Worm (Caenorhabditis elegans) whole organism, young adult: ENCODE results near the gene T14A8.2.

Experiments used
- B0019.2 ChIP-seq: fragments of 200-800 bp; sonication (Bioruptor generic); conservative IDR thresholded peaks from 2 replicates; pipeline ENCODE4 v1.3.6; 2022; ENCODE audit warnings: missing genetic modification reagents, missing genetic modification characterization, missing compliant biosample characterization
- F23B12.7 ChIP-seq: sonication (generic microtip); optimal IDR thresholded peaks from 2 replicates; lab custom pipeline; 2017; ENCODE audit warnings: missing genetic modification characterization, mild to moderate bottlenecking, missing compliant biosample characterization, antibody characterized with exemption, moderate library complexity; ENCODE audit not compliant: insufficient read depth
- F39B2.1 ChIP-seq: fragments of 200-800 bp; sonication (Bioruptor generic); IDR thresholded peaks from 2 replicates; pipeline ENCODE4 v1.3.6; 2022; ENCODE audit warnings: missing genetic modification reagents, missing genetic modification characterization, missing compliant biosample characterization
- F55B11.4 ChIP-seq: sonication (generic microtip); optimal IDR thresholded peaks from 2 replicates; lab custom pipeline; 2016; ENCODE audit warnings: missing compliant biosample characterization, missing genetic modification characterization, borderline replicate concordance; ENCODE audit not compliant: insufficient read depth
- F57A8.1 ChIP-seq: fragments of 200-800 bp; sonication (Bioruptor generic); optimal IDR thresholded peaks from 2 replicates; lab custom pipeline; 2018; ENCODE audit warnings: mild to moderate bottlenecking, missing genetic modification characterization, moderate library complexity, missing compliant biosample characterization
- F57C9.4 ChIP-seq: sonication (generic microtip); optimal IDR thresholded peaks from 2 replicates; lab custom pipeline; 2017; ENCODE audit warnings: mild to moderate bottlenecking, missing genetic modification characterization, missing compliant biosample characterization
- K12H6.12 ChIP-seq: fragments of 200-800 bp; sonication (Bioruptor generic); optimal IDR thresholded peaks from 2 replicates; lab custom pipeline; 2018; ENCODE audit warnings: mild to moderate bottlenecking, missing genetic modification characterization, missing compliant biosample characterization
- T07F8.4 ChIP-seq: sonication (generic microtip); optimal IDR thresholded peaks from 2 replicates; lab custom pipeline; 2016; ENCODE audit warnings: mild to moderate bottlenecking, missing genetic modification characterization, moderate library complexity, missing compliant biosample characterization
- Y53F4B.3 ChIP-seq: fragments of 200-800 bp; sonication (Bioruptor generic); IDR thresholded peaks from 2 replicates; pipeline ENCODE4 v1.3.6; 2022; ENCODE audit warnings: missing genetic modification reagents, missing genetic modification characterization, missing compliant biosample characterization
- Y95B8A.8 ChIP-seq: fragments of 200-800 bp; sonication (Bioruptor generic); IDR thresholded peaks from 2 replicates; pipeline ENCODE4 v1.3.6; 2022; ENCODE audit warnings: missing genetic modification reagents, missing genetic modification characterization, missing compliant biosample characterization
- akir-1 ChIP-seq: fragments of 200-800 bp; sonication (Bioruptor generic); optimal IDR thresholded peaks from 2 replicates; lab custom pipeline; 2018; ENCODE audit warnings: mild to moderate bottlenecking, missing genetic modification characterization, moderate library complexity, missing compliant biosample characterization
- aptf-3 ChIP-seq: fragments of 200-800 bp; sonication (Bioruptor generic); IDR thresholded peaks from 2 replicates; pipeline ENCODE4 v1.3.6; 2022; ENCODE audit warnings: missing genetic modification characterization, missing compliant biosample characterization
- attf-3 ChIP-seq: fragments of 200-800 bp; sonication (Bioruptor generic); conservative IDR thresholded peaks from 2 replicates; pipeline ENCODE4 v1.3.6; 2022; ENCODE audit warnings: missing genetic modification reagents, missing genetic modification characterization, missing compliant biosample characterization
- cebp-2 ChIP-seq: fragments of 200-800 bp; sonication (Bioruptor generic); IDR thresholded peaks from 2 replicates; pipeline ENCODE4 v1.3.6; 2022; ENCODE audit warnings: missing genetic modification characterization, missing compliant biosample characterization
- ceh-27 ChIP-seq: fragments of 200-800 bp; sonication (Bioruptor generic); optimal IDR thresholded peaks from 2 replicates; lab custom pipeline; 2018; ENCODE audit warnings: mild to moderate bottlenecking, missing genetic modification characterization, moderate library complexity, missing compliant biosample characterization
- ceh-79 ChIP-seq: sonication (generic microtip); optimal IDR thresholded peaks from 2 replicates; lab custom pipeline; 2017; ENCODE audit warnings: mild to moderate bottlenecking, missing genetic modification characterization, missing compliant biosample characterization
- ceh-91 ChIP-seq: fragments of 200-800 bp; sonication (Bioruptor generic); IDR thresholded peaks from 2 replicates; pipeline ENCODE4 v1.3.6; 2022; ENCODE audit warnings: missing genetic modification reagents, missing genetic modification characterization, missing compliant biosample characterization
- dpl-1 ChIP-seq: fragments of 150-350 bp; optimal IDR thresholded peaks from 2 replicates; lab custom pipeline; 2014; ENCODE audit warnings: missing biosample characterization, missing genetic modification reagents, missing genetic modification characterization
- egl-18 ChIP-seq: fragments of 200-800 bp; sonication (Bioruptor generic); IDR thresholded peaks from 2 replicates; pipeline ENCODE4 v1.3.6; 2022; ENCODE audit warnings: missing genetic modification reagents, missing genetic modification characterization, missing compliant biosample characterization
- egl-44 ChIP-seq: fragments of 200-800 bp; sonication (Bioruptor generic); IDR thresholded peaks from 2 replicates; pipeline ENCODE4 v1.3.6; 2022; ENCODE audit warnings: missing genetic modification reagents, missing genetic modification characterization, missing compliant biosample characterization
- hlh-12 ChIP-seq: sonication (generic microtip); optimal IDR thresholded peaks from 2 replicates; lab custom pipeline; 2016; ENCODE audit warnings: missing genetic modification characterization, missing compliant biosample characterization
- hmg-1.2 ChIP-seq: fragments of 200-800 bp; sonication (Bioruptor generic); IDR thresholded peaks from 2 replicates; pipeline ENCODE4 v1.3.6; 2022; ENCODE audit warnings: missing genetic modification reagents, missing genetic modification characterization, missing compliant biosample characterization
- hsf-1 ChIP-seq: fragments of 200-800 bp; sonication (Bioruptor generic); IDR thresholded peaks from 2 replicates; pipeline ENCODE4 v1.3.6; 2022; ENCODE audit warnings: missing genetic modification reagents, missing genetic modification characterization, missing compliant biosample characterization
- let-526 ChIP-seq: fragments of 200-800 bp; sonication (Bioruptor generic); IDR thresholded peaks from 2 replicates; pipeline ENCODE4 v1.3.6; 2022; ENCODE audit warnings: missing genetic modification reagents, missing genetic modification characterization, missing compliant biosample characterization
- lin-40 ChIP-seq: sonication (generic microtip); optimal IDR thresholded peaks from 2 replicates; lab custom pipeline; 2016; ENCODE audit warnings: missing genetic modification characterization, mild to moderate bottlenecking, missing compliant biosample characterization, missing genotype, missing genetic modification reagents
- lsl-1 ChIP-seq: fragments of 200-800 bp; sonication (Bioruptor generic); optimal IDR thresholded peaks from 2 replicates; lab custom pipeline; 2018; ENCODE audit warnings: mild to moderate bottlenecking, missing genetic modification characterization, moderate library complexity, missing compliant biosample characterization
- lsy-27 ChIP-seq: sonication (generic microtip); optimal IDR thresholded peaks from 2 replicates; lab custom pipeline; 2017; ENCODE audit warnings: missing genetic modification characterization, mild to moderate bottlenecking, missing compliant biosample characterization, antibody characterized with exemption, missing genotype, borderline replicate concordance; ENCODE audit not compliant: insufficient read depth
- madf-3 ChIP-seq: fragments of 200-800 bp; sonication (Bioruptor generic); IDR thresholded peaks from 2 replicates; pipeline ENCODE4 v1.3.6; 2022; ENCODE audit warnings: missing genetic modification reagents, missing genetic modification characterization, missing compliant biosample characterization
- madf-8 ChIP-seq: fragments of 200-800 bp; sonication (Bioruptor generic); conservative IDR thresholded peaks from 2 replicates; pipeline ENCODE4 v1.3.6; 2022; ENCODE audit warnings: missing genetic modification reagents, missing genetic modification characterization, missing compliant biosample characterization
- mes-4 ChIP-seq: sonication (generic microtip); optimal IDR thresholded peaks from 2 replicates; lab custom pipeline; 2016; ENCODE audit warnings: missing genotype, missing genetic modification characterization, missing compliant biosample characterization
- nfyb-1 ChIP-seq: fragments of 200-800 bp; sonication (Bioruptor generic); IDR thresholded peaks from 2 replicates; pipeline ENCODE4 v1.3.6; 2022; ENCODE audit warnings: missing genetic modification reagents, missing genetic modification characterization, missing compliant biosample characterization
- nhr-120 ChIP-seq: fragments of 200-800 bp; sonication (Bioruptor generic); IDR thresholded peaks from 2 replicates; pipeline ENCODE4 v1.3.6; 2022; ENCODE audit warnings: missing genetic modification characterization, missing compliant biosample characterization
- nhr-179 ChIP-seq: sonication (generic microtip); optimal IDR thresholded peaks from 2 replicates; lab custom pipeline; 2016; ENCODE audit warnings: mild to moderate bottlenecking, missing genetic modification characterization, missing compliant biosample characterization
- pbrm-1 ChIP-seq: fragments of 200-800 bp; sonication (Bioruptor generic); IDR thresholded peaks from 2 replicates; pipeline ENCODE4 v1.3.6; 2022; ENCODE audit warnings: missing genetic modification reagents, missing genetic modification characterization, missing compliant biosample characterization
- pha-4 ChIP-seq: fragments of 150-350 bp; sonication (generic microtip); optimal IDR thresholded peaks from 2 replicates; lab custom pipeline; 2014; ENCODE audit warnings: missing biosample characterization, missing genetic modification reagents, missing genetic modification characterization
- repo-1 ChIP-seq: sonication (generic microtip); optimal IDR thresholded peaks from 2 replicates; lab custom pipeline; 2017; ENCODE audit warnings: mild to moderate bottlenecking, missing genetic modification characterization, missing compliant biosample characterization
- sea-2 ChIP-seq: fragments of 200-800 bp; sonication (Bioruptor generic); IDR thresholded peaks from 2 replicates; pipeline ENCODE4 v1.3.6; 2022; ENCODE audit warnings: missing genetic modification characterization, missing compliant biosample characterization
- snpc-1.1 ChIP-seq: sonication (generic microtip); optimal IDR thresholded peaks from 2 replicates; lab custom pipeline; 2017; ENCODE audit warnings: missing genetic modification characterization, mild to moderate bottlenecking, missing compliant biosample characterization, antibody characterized with exemption, moderate library complexity, missing genotype, missing genetic modification reagents; ENCODE audit not compliant: insufficient read depth
- tbp1 ChIP-seq: fragments of 200-800 bp; sonication (Bioruptor generic); optimal IDR thresholded peaks from 2 replicates; lab custom pipeline; 2018; ENCODE audit warnings: mild to moderate bottlenecking, missing genetic modification characterization, missing compliant biosample characterization
- tlf-1 ChIP-seq: fragments of 200-800 bp; sonication (Bioruptor generic); optimal IDR thresholded peaks from 2 replicates; lab custom pipeline; 2018; ENCODE audit warnings: mild to moderate bottlenecking, missing genetic modification characterization, missing compliant biosample characterization
- unc-130 ChIP-seq: sonication (generic microtip); optimal IDR thresholded peaks from 2 replicates; lab custom pipeline; 2016; ENCODE audit warnings: missing genetic modification reagents, missing genetic modification characterization, missing compliant biosample characterization
- unc-62 ChIP-seq: fragments of 150-350 bp; optimal IDR thresholded peaks from 2 replicates; lab custom pipeline; 2014; ENCODE audit warnings: missing biosample characterization, missing genetic modification reagents, missing genetic modification characterization
- xnd-1 ChIP-seq: sonication (generic microtip); optimal IDR thresholded peaks from 2 replicates; lab custom pipeline; 2016; ENCODE audit warnings: missing genotype, missing genetic modification reagents, missing genetic modification characterization, missing compliant biosample characterization
- zfh-2 ChIP-seq: fragments of 200-800 bp; sonication (Bioruptor generic); conservative IDR thresholded peaks from 2 replicates; pipeline ENCODE4 v1.3.6; 2022; ENCODE audit warnings: missing genetic modification reagents, missing genetic modification characterization, missing compliant biosample characterization
- zim-3 ChIP-seq: sonication (generic microtip); optimal IDR thresholded peaks from 2 replicates; lab custom pipeline; 2017; ENCODE audit warnings: mild to moderate bottlenecking, missing genetic modification characterization, moderate library complexity, missing compliant biosample characterization
- ztf-22 ChIP-seq: fragments of 200-800 bp; sonication (Bioruptor generic); optimal IDR thresholded peaks from 2 replicates; lab custom pipeline; 2018; ENCODE audit warnings: mild to moderate bottlenecking, missing genetic modification characterization, moderate library complexity, missing compliant biosample characterization
- ztf-26 ChIP-seq: sonication (generic microtip); optimal IDR thresholded peaks from 2 replicates; lab custom pipeline; 2017; ENCODE audit warnings: missing genetic modification characterization, missing compliant biosample characterization
- ztf-3 ChIP-seq: fragments of 200-800 bp; sonication (Bioruptor generic); optimal IDR thresholded peaks from 2 replicates; lab custom pipeline; 2018; ENCODE audit warnings: mild to moderate bottlenecking, missing genetic modification characterization, missing compliant biosample characterization

T14A8.2 gene

DNA sequence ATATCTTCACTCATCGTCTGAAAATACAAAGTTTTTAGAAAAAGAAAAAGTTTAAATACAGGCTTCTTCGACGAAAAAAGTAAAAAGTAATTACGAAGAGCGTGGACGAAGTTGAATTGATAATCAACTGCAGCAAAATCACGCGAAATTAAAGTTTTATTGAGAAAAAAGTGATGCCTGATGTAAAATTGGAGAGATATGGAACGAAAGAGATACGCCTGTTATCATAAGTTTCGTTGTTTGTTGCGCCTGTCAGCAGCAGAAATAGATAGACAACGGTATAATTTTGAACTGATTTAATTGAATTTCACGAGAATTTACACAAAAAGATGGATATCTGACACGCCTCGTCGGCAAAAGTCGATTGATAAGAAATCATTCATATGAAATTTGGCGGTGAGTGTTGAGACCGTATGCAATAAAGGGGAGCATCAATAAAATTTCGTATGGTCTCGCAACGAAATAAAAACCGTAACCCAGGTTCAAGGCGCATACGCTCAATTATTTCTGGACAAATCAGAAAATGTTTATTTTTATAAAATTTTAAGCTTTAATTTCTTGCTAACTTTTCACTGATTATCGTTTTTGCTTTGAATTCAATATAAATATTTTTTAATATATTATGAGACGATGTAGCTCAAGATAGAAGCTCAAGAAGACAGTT lies 7.0 kb upstream of the T14A8.2 start, which contains the start of gene C06A6.4 (continued):
- TF ChIP-seq pha-4 (no peak), madf-8 (peak; percentile 79; the same call in 1 of the 2 replicates), sea-2 (no peak), ceh-27 (GFP tag; lab: Kevin White, UChicago) (no peak), Y53F4B.3 (GFP tag; lab: Robert Waterston, UW) (no peak), akir-1 (GFP tag; lab: Kevin White, UChicago) (no peak), B0019.2 (GFP tag; lab: Robert Waterston, UW) (no peak), tlf-1 (no peak), attf-3 (GFP tag; lab: Robert Waterston, UW) (no peak), F39B2.1 (GFP tag; lab: Robert Waterston, UW) (no peak), snpc-1.1 (tag; lab: Kevin White, UChicago) (peak; percentile 7), tbp1 (GFP tag; lab: Kevin White, UChicago) (peak; percentile 19), ceh-91 (GFP tag; lab: Robert Waterston, UW) (peak; percentile 64), nfyb-1 (no peak), repo-1 (tag; lab: Kevin White, UChicago) (no peak), nhr-120 (no peak), mes-4 (tag; lab: Kevin White, UChicago) (no peak), K12H6.12 (tag; lab: Kevin White, UChicago) (no peak), hsf-1 (GFP tag; lab: Robert Waterston, UW) (no peak), unc-130 (GFP tag; lab: Kevin White, UChicago) (no peak), ztf-26 (tag; lab: Kevin White, UChicago) (no peak), lsl-1 (peak; percentile 97), xnd-1 (tag; lab: Kevin White, UChicago) (peak; percentile 83), lin-40 (no peak), F55B11.4 (tag; lab: Kevin White, UChicago) (no peak), F23B12.7 (tag; lab: Kevin White, UChicago) (no peak), Y95B8A.8 (no peak), F57C9.4 (tag; lab: Kevin White, UChicago) (no peak), lsy-27 (tag; lab: Kevin White, UChicago) (no peak), hlh-12 (no peak), ztf-3 (no peak), hmg-1.2 (GFP tag; lab: Robert Waterston, UW) (0 out of 2 replicates have a peak, but pooled peaks have one; percentile 11), T07F8.4 (tag; lab: Kevin White, UChicago) (no peak), egl-18 (GFP tag; lab: Robert Waterston, UW) (no peak), zim-3 (tag; lab: Kevin White, UChicago) (no peak), F57A8.1 (GFP tag; lab: Kevin White, UChicago) (no peak), ceh-79 (tag; lab: Kevin White, UChicago) (no peak), ztf-22 (GFP tag; lab: Kevin White, UChicago) (no peak), let-526 (GFP tag; lab: Robert Waterston, UW) (no peak), unc-62 (GFP tag; lab: Kevin White, UChicago) (no peak), pbrm-1 (GFP tag; lab: Robert Waterston, UW) (peak; percentile 42; the same call in 1 of the 2 replicates), egl-44 (GFP tag; lab: Robert Waterston, UW) (no peak), dpl-1 (GFP tag; lab: Kevin White, UChicago) (peak; percentile 45), madf-3 (no peak), aptf-3 (GFP tag; lab: Robert Waterston, UW) (no peak), cebp-2 (GFP tag; lab: Robert Waterston, UW) (no peak), zfh-2 (GFP tag; lab: Robert Waterston, UW) (no peak), nhr-179 (no peak)
